Worm (Caenorhabditis elegans) whole organism, late embryonic: ENCODE results near the gene scl-11.
A peak's percentile ranks its signal among the peaks of the same experiment; 100 is the strongest.

Source experiments
- C38D4.7 ChIP-seq: fragments of 200-800 bp; sonication (Bioruptor generic); optimal IDR thresholded peaks from 2 replicates; lab custom pipeline; 2018; ENCODE audit warnings: mild to moderate bottlenecking, missing genetic modification characterization, moderate library complexity, missing compliant biosample characterization
- K02D7.2 ChIP-seq: sonication (generic microtip); optimal IDR thresholded peaks from 2 replicates; lab custom pipeline; 2017; ENCODE audit warnings: mild to moderate bottlenecking, missing genetic modification characterization, missing compliant biosample characterization
- K09A11.1 ChIP-seq: sonication (generic microtip); optimal IDR thresholded peaks from 2 replicates; lab custom pipeline; 2017; ENCODE audit warnings: antibody characterized with exemption, mild to moderate bottlenecking, missing genetic modification characterization, missing compliant biosample characterization; ENCODE audit not compliant: insufficient read depth
- T23F11.4 ChIP-seq: fragments of 200-800 bp; sonication (Bioruptor generic); optimal IDR thresholded peaks from 2 replicates; lab custom pipeline; 2018; ENCODE audit warnings: mild to moderate bottlenecking, missing genetic modification characterization, missing compliant biosample characterization
- ceh-14 ChIP-seq: sonication (generic microtip); optimal IDR thresholded peaks from 2 replicates; lab custom pipeline; 2016; ENCODE audit warnings: missing genotype, missing genetic modification characterization, missing compliant biosample characterization
- ceh-22 ChIP-seq: sonication (generic microtip); optimal IDR thresholded peaks from 2 replicates; lab custom pipeline; 2017; ENCODE audit warnings: missing biosample characterization, missing genetic modification characterization
- ceh-30 ChIP-seq: fragments of 150-350 bp; optimal IDR thresholded peaks from 2 replicates; lab custom pipeline; 2014; ENCODE audit warnings: missing biosample characterization, missing genetic modification characterization
- ceh-31 ChIP-seq: sonication (generic microtip); optimal IDR thresholded peaks from 2 replicates; lab custom pipeline; 2016; ENCODE audit warnings: missing genetic modification characterization, missing compliant biosample characterization
- ceh-34 ChIP-seq: sonication (generic microtip); optimal IDR thresholded peaks from 2 replicates; lab custom pipeline; 2016; ENCODE audit warnings: mild to moderate bottlenecking, missing genetic modification characterization, missing compliant biosample characterization
- ceh-45 ChIP-seq: fragments of 200-800 bp; sonication (Bioruptor generic); IDR thresholded peaks from 2 replicates; pipeline ENCODE4 v1.3.6; 2022; ENCODE audit warnings: missing genetic modification reagents, missing genetic modification characterization, missing compliant biosample characterization
- ceh-48 ChIP-seq: sonication (generic microtip); optimal IDR thresholded peaks from 2 replicates; lab custom pipeline; 2016; ENCODE audit warnings: missing genetic modification characterization, inconsistent platforms, missing compliant biosample characterization
- ceh-6 ChIP-seq: fragments of 200-800 bp; sonication (Bioruptor generic); optimal IDR thresholded peaks from 2 replicates; lab custom pipeline; 2018; ENCODE audit warnings: mild to moderate bottlenecking, missing genetic modification characterization, missing compliant biosample characterization
- dmd-4 ChIP-seq: sonication (generic microtip); optimal IDR thresholded peaks from 2 replicates; lab custom pipeline; 2016; ENCODE audit warnings: borderline replicate concordance, missing genetic modification characterization, missing compliant biosample characterization
- dve-1 ChIP-seq: sonication (generic microtip); optimal IDR thresholded peaks from 2 replicates; lab custom pipeline; 2017; ENCODE audit warnings: antibody characterized with exemption, mild to moderate bottlenecking, missing genetic modification characterization, missing compliant biosample characterization
- elt-2 ChIP-seq: sonication (generic microtip); optimal IDR thresholded peaks from 2 replicates; lab custom pipeline; 2016; ENCODE audit warnings: missing genetic modification reagents, missing genetic modification characterization, missing compliant biosample characterization
- eyg-1 ChIP-seq: sonication (generic microtip); optimal IDR thresholded peaks from 2 replicates; lab custom pipeline; 2016; ENCODE audit warnings: missing genotype, missing genetic modification characterization, missing compliant biosample characterization
- fax-1 ChIP-seq: sonication (generic microtip); optimal IDR thresholded peaks from 2 replicates; lab custom pipeline; 2016; ENCODE audit warnings: missing genotype, missing genetic modification characterization, missing compliant biosample characterization
- hlh-13 ChIP-seq: fragments of 200-800 bp; sonication (Bioruptor generic); optimal IDR thresholded peaks from 2 replicates; lab custom pipeline; 2018; ENCODE audit warnings: mild to moderate bottlenecking, missing genetic modification characterization, missing compliant biosample characterization
- hlh-30 ChIP-seq: sonication (generic microtip); optimal IDR thresholded peaks from 2 replicates; lab custom pipeline; 2017; ENCODE audit warnings: antibody characterized with exemption, missing genetic modification characterization, missing compliant biosample characterization; ENCODE audit not compliant: insufficient read depth
- hlh-8 ChIP-seq: sonication (generic microtip); optimal IDR thresholded peaks from 2 replicates; lab custom pipeline; 2016; ENCODE audit warnings: missing genotype, missing genetic modification characterization, missing compliant biosample characterization
- lim-6 ChIP-seq: sonication (generic microtip); optimal IDR thresholded peaks from 2 replicates; lab custom pipeline; 2016; ENCODE audit warnings: missing genetic modification characterization, missing compliant biosample characterization
- lin-11 ChIP-seq: fragments of 200-800 bp; sonication (Bioruptor generic); optimal IDR thresholded peaks from 2 replicates; lab custom pipeline; 2018; ENCODE audit warnings: mild to moderate bottlenecking, missing genetic modification characterization, missing compliant biosample characterization
- madf-2 ChIP-seq: sonication (generic microtip); optimal IDR thresholded peaks from 2 replicates; lab custom pipeline; 2017; ENCODE audit warnings: missing genetic modification characterization, missing compliant biosample characterization
- nfya-1 ChIP-seq: sonication (generic microtip); optimal IDR thresholded peaks from 2 replicates; lab custom pipeline; 2017; ENCODE audit warnings: missing genetic modification characterization, mild to moderate bottlenecking, missing compliant biosample characterization, antibody characterized with exemption, moderate library complexity
- nhr-232 ChIP-seq: sonication (generic microtip); optimal IDR thresholded peaks from 2 replicates; lab custom pipeline; 2016; ENCODE audit warnings: missing genetic modification characterization, missing compliant biosample characterization
- npax-4 ChIP-seq: sonication (generic microtip); optimal IDR thresholded peaks from 2 replicates; lab custom pipeline; 2016; ENCODE audit warnings: missing genetic modification characterization, missing compliant biosample characterization
- odd-2 ChIP-seq: sonication (generic microtip); optimal IDR thresholded peaks from 2 replicates; lab custom pipeline; 2017; ENCODE audit warnings: antibody characterized with exemption, mild to moderate bottlenecking, missing genetic modification characterization, missing compliant biosample characterization
- pat-9 ChIP-seq: fragments of 200-800 bp; sonication (Bioruptor generic); optimal IDR thresholded peaks from 2 replicates; lab custom pipeline; 2018; ENCODE audit warnings: mild to moderate bottlenecking, missing genetic modification characterization, moderate library complexity, missing compliant biosample characterization
- pax-1 ChIP-seq: fragments of 150-350 bp; optimal IDR thresholded peaks from 2 replicates; lab custom pipeline; 2014; ENCODE audit warnings: missing biosample characterization, missing genetic modification characterization
- pha-4 ChIP-seq: fragments of 150-350 bp; optimal IDR thresholded peaks from 2 replicates; lab custom pipeline; 2018; ENCODE audit warnings: missing biosample characterization, missing genetic modification reagents, missing genetic modification characterization
- pqm-1 ChIP-seq: sonication (generic microtip); optimal IDR thresholded peaks from 2 replicates; lab custom pipeline; 2016; ENCODE audit warnings: missing genetic modification characterization, missing compliant biosample characterization
- ref-2 ChIP-seq: sonication (generic microtip); optimal IDR thresholded peaks from 2 replicates; lab custom pipeline; 2016; ENCODE audit warnings: missing genetic modification characterization, missing compliant biosample characterization
- rnt-1 ChIP-seq: sonication (generic microtip); optimal IDR thresholded peaks from 2 replicates; lab custom pipeline; 2016; ENCODE audit warnings: missing genetic modification characterization, missing compliant biosample characterization
- sox-2 ChIP-seq: fragments of 200-800 bp; sonication (Bioruptor generic); IDR thresholded peaks from 2 replicates; pipeline ENCODE4 v1.3.6; 2022; ENCODE audit warnings: missing genetic modification reagents, missing genetic modification characterization, missing compliant biosample characterization
- syd-9 ChIP-seq: sonication (generic microtip); optimal IDR thresholded peaks from 2 replicates; lab custom pipeline; 2016; ENCODE audit warnings: mild to moderate bottlenecking, missing genetic modification characterization, moderate library complexity, missing compliant biosample characterization
- tbx-7 ChIP-seq: sonication (generic microtip); optimal IDR thresholded peaks from 2 replicates; lab custom pipeline; 2016; ENCODE audit warnings: missing genotype, missing genetic modification characterization, missing compliant biosample characterization
- ttx-3 ChIP-seq: sonication (generic microtip); optimal IDR thresholded peaks from 2 replicates; lab custom pipeline; 2016; ENCODE audit warnings: missing genetic modification reagents, missing genetic modification characterization, missing compliant biosample characterization
- unc-55 ChIP-seq: sonication (generic microtip); optimal IDR thresholded peaks from 2 replicates; lab custom pipeline; 2017; ENCODE audit warnings: missing biosample characterization, missing genetic modification reagents, missing genetic modification characterization
- unc-86 ChIP-seq: sonication (generic microtip); optimal IDR thresholded peaks from 2 replicates; lab custom pipeline; 2016; ENCODE audit warnings: missing genetic modification characterization, missing compliant biosample characterization
- zip-5 ChIP-seq: sonication (generic microtip); optimal IDR thresholded peaks from 2 replicates; lab custom pipeline; 2016; ENCODE audit warnings: missing genetic modification characterization, missing compliant biosample characterization

scl-11 gene

DNA sequence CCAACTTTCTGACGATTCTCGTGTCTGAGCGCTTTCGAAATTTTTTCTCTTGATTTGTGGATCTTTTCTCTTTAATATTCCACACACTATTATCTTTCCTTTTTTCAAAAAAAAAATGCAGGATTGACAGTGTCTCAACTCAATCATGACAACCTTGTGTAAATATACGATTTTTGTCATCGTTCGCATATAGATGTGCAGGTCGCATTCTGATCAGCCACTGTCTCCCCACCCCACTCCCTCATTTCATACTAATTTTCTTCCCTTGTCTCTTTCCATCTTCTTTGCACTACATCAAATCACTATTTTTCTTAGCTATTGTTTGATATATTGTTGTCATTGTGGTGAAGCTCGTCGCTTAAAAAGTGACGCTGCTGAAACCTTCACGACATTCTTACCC lies 15.9 kb upstream of the scl-11 start:
- TF ChIP-seq odd-2 (tag; lab: Kevin White, UChicago) (no peak), npax-4 (tag; lab: Kevin White, UChicago) (no peak), C38D4.7 (GFP tag; lab: Kevin White, UChicago) (no peak), ceh-48 (tag; lab: Kevin White, UChicago) (no peak), fax-1 (tag; lab: Kevin White, UChicago) (no peak), pha-4 (tag; lab: Kevin White, UChicago) (no peak), K02D7.2 (tag; lab: Kevin White, UChicago) (no peak), eyg-1 (tag; lab: Kevin White, UChicago) (no peak), hlh-8 (tag; lab: Kevin White, UChicago) (no peak), ceh-6 (no peak), elt-2 (tag; lab: Kevin White, UChicago) (no peak)
- TF ChIP-seq, all 69 proteins: peak for 0

DNA sequence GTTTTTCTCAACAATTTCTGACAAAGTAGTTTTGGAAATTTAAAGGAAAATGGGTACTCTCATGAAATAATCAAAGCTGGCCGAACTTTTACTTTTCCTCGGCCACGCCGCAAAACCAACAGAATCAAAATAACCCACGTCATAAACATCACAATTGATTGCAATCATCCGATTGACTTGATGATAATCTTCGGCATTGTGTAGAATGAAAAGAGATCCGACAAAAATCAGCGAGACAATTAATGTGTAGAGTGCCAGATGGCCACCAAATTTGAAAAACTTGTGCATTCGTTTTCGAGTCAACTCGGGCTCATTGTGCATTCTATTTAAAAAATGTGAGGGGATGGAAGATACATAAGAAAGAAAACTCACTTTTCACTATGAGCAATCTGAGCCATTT lies 14.3 kb upstream of the scl-11 start:
- no peak for TF ChIP-seq ceh-31 (tag; lab: Kevin White, UChicago)
- no peak for TF ChIP-seq madf-2
- TF ChIP-seq dmd-4 (tag; lab: Kevin White, UChicago) = no peak
- no peak for TF ChIP-seq eyg-1 (tag; lab: Kevin White, UChicago)
- no peak for TF ChIP-seq pqm-1 (tag; lab: Kevin White, UChicago)
- no peak for TF ChIP-seq hlh-30 (tag; lab: Kevin White, UChicago)
- TF ChIP-seq ceh-45 (GFP tag; lab: Robert Waterston, UW) = no peak
- no peak for TF ChIP-seq ceh-6
- TF ChIP-seq zip-5 (tag; lab: Kevin White, UChicago) = no peak
- TF ChIP-seq sox-2 = no peak
- no peak for TF ChIP-seq ref-2 (tag; lab: Kevin White, UChicago)

DNA sequence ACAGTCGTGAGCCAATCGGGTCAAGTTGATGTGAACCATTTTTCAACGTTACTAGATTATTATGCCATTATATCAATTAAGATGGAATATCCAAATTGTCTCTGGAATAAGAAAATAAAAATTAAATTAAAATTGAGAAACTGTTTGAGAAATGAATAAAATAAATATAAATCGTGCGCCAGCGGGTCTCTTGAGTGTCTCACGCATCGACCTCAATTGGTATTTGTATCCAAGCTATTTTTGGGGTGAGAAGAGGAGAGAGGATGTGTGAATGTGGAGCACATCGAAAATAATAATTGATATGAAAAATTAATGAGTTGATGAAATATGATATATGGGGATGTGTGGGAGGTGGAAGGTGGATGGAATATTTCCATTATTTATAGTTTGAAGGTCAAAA lies 12.3 kb upstream of the scl-11 start, which contains the start of gene F49E11.2:
Gene F49E11.2, minus strand, starts transcription at position 101 of the 400 bp plus-strand sequence.
- TF ChIP-seq C38D4.7 (GFP tag; lab: Kevin White, UChicago) (no peak), nfya-1 (tag; lab: Kevin White, UChicago) (no peak), ceh-45 (GFP tag; lab: Robert Waterston, UW) (no peak), K09A11.1 (tag; lab: Kevin White, UChicago) (no peak), pax-1 (tag; lab: Kevin White, UChicago) (no peak), madf-2 (no peak), lim-6 (tag; lab: Kevin White, UChicago) (no peak), T23F11.4 (GFP tag; lab: Kevin White, UChicago) (no peak)
- TF ChIP-seq, all 69 proteins: peak for 0

- peak; percentile 87 for TF ChIP-seq nfya-1 (tag; lab: Kevin White, UChicago)
- no peak for TF ChIP-seq zip-5 (tag; lab: Kevin White, UChicago)
These were observed 9.7 kb upstream of the scl-11 start for ce11 chrIV:13041486-13041885.

ce11 chrIV:13042091-13042490 lies 9.1 kb upstream of the scl-11 start, which contains the start of gene amt-2:
Gene amt-2 (plus strand): TSS chrIV:13042391.
- no peak for TF ChIP-seq pha-4 (tag; lab: Kevin White, UChicago)
- no peak for TF ChIP-seq ceh-22 (tag; lab: Kevin White, UChicago)

DNA sequence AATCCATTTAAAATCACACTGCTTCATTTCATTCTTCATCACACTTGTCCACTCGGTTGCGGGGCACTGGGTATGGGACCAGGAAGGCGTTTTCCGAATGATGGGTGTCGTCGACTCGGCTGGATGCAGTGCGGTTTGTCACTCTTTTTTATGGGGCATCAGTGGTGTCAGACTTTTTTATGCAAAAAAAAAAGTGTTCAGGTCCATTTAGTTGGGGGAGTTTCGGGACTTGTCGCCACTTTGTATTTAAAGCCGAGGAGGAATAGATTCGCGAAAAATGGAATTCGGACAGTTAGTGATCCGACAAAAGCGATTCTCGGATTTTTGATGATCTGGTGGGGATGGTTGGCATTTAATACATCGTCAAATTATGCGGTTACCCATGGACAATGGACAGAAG lies 6.2 kb upstream of the scl-11 start:
- TF ChIP-seq ttx-3 (no peak), nhr-232 (tag; lab: Kevin White, UChicago) (no peak), hlh-13 (no peak), dve-1 (tag; lab: Kevin White, UChicago) (no peak), pat-9 (tag; lab: Kevin White, UChicago) (no peak), syd-9 (tag; lab: Kevin White, UChicago) (no peak), ceh-30 (no peak), dmd-4 (tag; lab: Kevin White, UChicago) (no peak), ceh-34 (no peak), unc-86 (tag; lab: Kevin White, UChicago) (no peak), ceh-22 (tag; lab: Kevin White, UChicago) (no peak), ceh-14 (tag; lab: Kevin White, UChicago) (no peak), ceh-31 (tag; lab: Kevin White, UChicago) (no peak), tbx-7 (tag; lab: Kevin White, UChicago) (no peak), rnt-1 (tag; lab: Kevin White, UChicago) (no peak), unc-55 (GFP tag; lab: Kevin White, UChicago) (no peak), ceh-45 (GFP tag; lab: Robert Waterston, UW) (no peak), lin-11 (tag; lab: Kevin White, UChicago) (no peak)
- TF ChIP-seq, all 69 proteins: peak for 0
